Worm (Caenorhabditis elegans): ENCODE measurements around the gene ptr-13.

ce11 chrII:11154957-11155356 is 7.3 kb downstream of the ptr-13 start:
- TF ChIP-seq ceh-22 (tag; optimal IDR thresholded peaks at IDR 0.05) (no peak), ceh-9 (tag; optimal IDR thresholded peaks at IDR 0.05) (no peak), ceh-14 (tag; optimal IDR thresholded peaks at IDR 0.05) (no peak), nfya-1 (tag; optimal IDR thresholded peaks at IDR 0.05) (no peak)

All from whole organism, late embryonic.